Worm (Caenorhabditis elegans) whole organism, L2 larva: Measurements from ENCODE around the gene T28A11.4.

Experiments used
- C34F6.9 ChIP-seq: fragments of 150-350 bp; optimal IDR thresholded peaks from 2 replicates; lab custom pipeline; 2014; ENCODE audit warnings: missing biosample characterization, missing genetic modification characterization
- F13H6.1 ChIP-seq: sonication (generic microtip); optimal IDR thresholded peaks from 2 replicates; lab custom pipeline; 2016; ENCODE audit warnings: missing genetic modification characterization, missing compliant biosample characterization
- Y55F3AM.14 ChIP-seq: fragments of 200-800 bp; sonication (Bioruptor generic); optimal IDR thresholded peaks from 2 replicates; lab custom pipeline; 2018; ENCODE audit warnings: mild to moderate bottlenecking, missing genetic modification characterization, missing compliant biosample characterization
- alr-1 ChIP-seq: fragments of 150-350 bp; optimal IDR thresholded peaks from 2 replicates; lab custom pipeline; 2014; ENCODE audit warnings: missing biosample characterization, missing genetic modification characterization
- aly-2 ChIP-seq: fragments of 150-350 bp; optimal IDR thresholded peaks from 2 replicates; lab custom pipeline; 2014; ENCODE audit warnings: missing biosample characterization, missing genetic modification characterization
- ama-1 ChIP-seq: fragments of 150-350 bp; optimal IDR thresholded peaks from 2 replicates; lab custom pipeline; 2018; ENCODE audit warnings: inconsistent platforms
- ceh-82 ChIP-seq: fragments of 150-350 bp; optimal IDR thresholded peaks from 2 replicates; lab custom pipeline; 2014; ENCODE audit warnings: missing biosample characterization, missing genetic modification characterization
- crh-2 ChIP-seq: sonication (generic microtip); optimal IDR thresholded peaks from 2 replicates; lab custom pipeline; 2017; ENCODE audit warnings: missing biosample characterization, missing genetic modification characterization
- egl-27 ChIP-seq: sonication (generic microtip); optimal IDR thresholded peaks from 3 replicates; lab custom pipeline; 2017; ENCODE audit warnings: missing biosample characterization, missing genetic modification reagents, missing genetic modification characterization
- elt-1 ChIP-seq: fragments of 150-350 bp; optimal IDR thresholded peaks from 2 replicates; lab custom pipeline; 2014; ENCODE audit warnings: missing biosample characterization, missing genetic modification characterization
- elt-3 ChIP-seq: sonication (generic microtip); optimal IDR thresholded peaks from 2 replicates; lab custom pipeline; 2017; ENCODE audit warnings: missing biosample characterization, missing genetic modification characterization
- fos-1 ChIP-seq: fragments of 150-350 bp; optimal IDR thresholded peaks from 2 replicates; lab custom pipeline; 2014; ENCODE audit warnings: missing biosample characterization, missing genetic modification characterization
- lin-11 ChIP-seq: fragments of 150-350 bp; sonication (generic microtip); optimal IDR thresholded peaks from 2 replicates; lab custom pipeline; 2014; ENCODE audit warnings: missing biosample characterization, missing genetic modification characterization, inconsistent platforms, mixed read lengths
- lin-13 ChIP-seq: fragments of 150-350 bp; optimal IDR thresholded peaks from 2 replicates; lab custom pipeline; 2014; ENCODE audit warnings: missing biosample characterization, missing genetic modification reagents, missing genetic modification characterization
- lin-39 ChIP-seq: fragments of 150-350 bp; optimal IDR thresholded peaks from 2 replicates; lab custom pipeline; 2014; ENCODE audit warnings: missing biosample characterization, missing genetic modification reagents, missing genetic modification characterization
- lsy-2 ChIP-seq, 2 experiments: fragments of 150-350 bp in 1 of 2; sonication (generic microtip) in 1 of 2; optimal IDR thresholded peaks; 2 replicates each; lab custom pipeline; 2014 to 2017; ENCODE audit warnings: missing biosample characterization in 2 of 2, missing genetic modification characterization in 2 of 2
- mab-5 ChIP-seq: fragments of 150-350 bp; optimal IDR thresholded peaks from 2 replicates; lab custom pipeline; 2014; ENCODE audit warnings: missing biosample characterization, missing genetic modification characterization
- mbf-1 ChIP-seq: sonication (generic microtip); optimal IDR thresholded peaks from 2 replicates; lab custom pipeline; 2017; ENCODE audit warnings: missing biosample characterization, missing genetic modification characterization
- nhr-10 ChIP-seq: sonication (generic microtip); optimal IDR thresholded peaks from 2 replicates; lab custom pipeline; 2017; ENCODE audit warnings: missing biosample characterization, missing genetic modification characterization
- nhr-11 ChIP-seq: fragments of 150-350 bp; optimal IDR thresholded peaks from 2 replicates; lab custom pipeline; 2014; ENCODE audit warnings: missing biosample characterization, missing genetic modification characterization
- nhr-129 ChIP-seq: fragments of 150-350 bp; optimal IDR thresholded peaks from 2 replicates; lab custom pipeline; 2014; ENCODE audit warnings: missing biosample characterization, missing genetic modification characterization
- nhr-237 ChIP-seq: fragments of 150-350 bp; optimal IDR thresholded peaks from 2 replicates; lab custom pipeline; 2014; ENCODE audit warnings: missing biosample characterization, missing genetic modification characterization
- nhr-25 ChIP-seq: fragments of 150-350 bp; sonication (generic microtip); optimal IDR thresholded peaks from 3 replicates; lab custom pipeline; 2014; ENCODE audit warnings: missing biosample characterization, missing genetic modification characterization
- nhr-6 ChIP-seq: fragments of 150-350 bp; optimal IDR thresholded peaks from 2 replicates; lab custom pipeline; 2014; ENCODE audit warnings: missing biosample characterization, missing genetic modification characterization
- sem-4 ChIP-seq: fragments of 150-350 bp; optimal IDR thresholded peaks from 2 replicates; lab custom pipeline; 2014; ENCODE audit warnings: missing biosample characterization, missing genetic modification reagents, missing genetic modification characterization
- sma-9 ChIP-seq, 2 experiments: fragments of 150-350 bp in 1 of 2; sonication (generic microtip) in 1 of 2; optimal IDR thresholded peaks; 2 replicates each; lab custom pipeline; 2014 to 2016; ENCODE audit warnings: missing genetic modification characterization in 2 of 2, mild to moderate bottlenecking in 1 of 2, missing biosample characterization in 1 of 2, missing compliant biosample characterization in 1 of 2, missing genetic modification reagents in 1 of 2, moderate library complexity in 1 of 2
- snpc-4 ChIP-seq: fragments of 150-350 bp; optimal IDR thresholded peaks from 2 replicates; lab custom pipeline; 2014; ENCODE audit warnings: missing biosample characterization, missing genetic modification characterization
- unc-55 ChIP-seq: fragments of 150-350 bp; sonication (generic microtip); optimal IDR thresholded peaks from 3 replicates; lab custom pipeline; 2014; ENCODE audit warnings: missing biosample characterization, missing genetic modification reagents, missing genetic modification characterization
- zag-1 ChIP-seq: fragments of 150-350 bp; optimal IDR thresholded peaks from 2 replicates; lab custom pipeline; 2014; ENCODE audit warnings: missing biosample characterization, missing genetic modification characterization
- ztf-11 ChIP-seq: sonication (generic microtip); optimal IDR thresholded peaks from 2 replicates; lab custom pipeline; 2017; ENCODE audit warnings: missing biosample characterization, missing genetic modification characterization

T28A11.4 gene

DNA sequence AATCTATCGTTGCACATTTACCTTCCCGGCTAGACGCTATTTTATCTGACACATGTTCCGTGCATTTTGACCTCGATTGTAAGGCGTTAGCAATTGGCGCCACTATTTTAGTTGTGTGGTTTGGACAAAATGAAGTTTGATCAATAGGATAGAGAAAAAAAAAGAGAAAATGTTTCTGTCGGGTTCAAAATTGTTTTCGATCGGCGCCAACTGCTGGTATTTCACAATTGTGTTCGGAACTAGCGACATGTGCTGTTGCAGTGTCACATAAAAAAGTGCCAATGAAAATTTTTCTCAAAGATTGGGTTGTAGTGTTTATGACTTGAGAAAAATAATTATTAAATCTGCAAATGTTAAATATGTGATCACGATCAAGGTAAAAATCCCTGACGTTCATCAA is 5.3 kb downstream of the T28A11.4 start:
- TF ChIP-seq elt-3 (tag; lab: Kevin White, UChicago): no peak
- TF ChIP-seq sma-9 (GFP tag; optimal IDR thresholded peaks at IDR 0.05; lab: Kevin White, UChicago): peak; percentile 78
- TF ChIP-seq sma-9 (tag; optimal IDR thresholded peaks at IDR 0.05; lab: Kevin White, UChicago): no peak
- peak in 1 of 2 experiments; percentile 27 for TF ChIP-seq lsy-2 (tag; optimal IDR thresholded peaks at IDR 0.05; lab: Kevin White, UChicago)
- TF ChIP-seq C34F6.9 (tag; lab: Kevin White, UChicago): no peak
- no peak for TF ChIP-seq ceh-82 (tag; lab: Kevin White, UChicago)
- TF ChIP-seq elt-1 (tag; lab: Kevin White, UChicago): no peak
- peak; percentile 65 for TF ChIP-seq F13H6.1
- TF ChIP-seq lin-39 (tag; lab: Kevin White, UChicago): no peak
- TF ChIP-seq aly-2 (tag; lab: Kevin White, UChicago): no peak
- TF ChIP-seq, all 48 proteins: peak for 3

DNA sequence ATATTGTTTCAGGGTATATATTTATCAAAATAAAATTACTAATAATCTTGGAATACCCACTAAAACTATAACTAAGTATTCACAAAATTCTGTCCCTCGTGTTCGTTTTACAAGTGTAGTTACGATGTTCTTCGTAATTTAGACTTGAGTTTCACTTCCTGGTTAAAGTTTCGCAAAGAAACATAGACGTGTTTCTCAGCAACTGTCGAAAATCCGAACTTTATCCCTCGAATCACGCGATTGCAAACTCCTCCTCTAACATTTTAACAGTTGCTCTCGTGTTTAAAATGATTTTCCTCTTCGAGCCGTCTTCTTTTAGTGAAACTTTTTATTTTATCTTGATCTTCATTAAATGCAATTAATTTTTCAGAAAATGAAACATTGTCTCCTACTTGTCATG is 6.2 kb downstream of the T28A11.4 start, which contains the start of gene T28A11.2:
T28A11.2 (plus strand) TSS at position 371 of the 400 bp plus-strand sequence.
- TF ChIP-seq egl-27 (tag; lab: Kevin White, UChicago) (no peak), crh-2 (tag; lab: Kevin White, UChicago) (no peak), fos-1 (no peak), F13H6.1 (peak; percentile 50), alr-1 (no peak), sem-4 (tag; lab: Kevin White, UChicago) (peak; percentile 8), zag-1 (tag; lab: Kevin White, UChicago) (no peak), ama-1 (lab: Kevin White, UChicago) (no peak), elt-3 (tag; lab: Kevin White, UChicago) (no peak), lin-11 (no peak), nhr-25 (tag; lab: Kevin White, UChicago) (no peak), mab-5 (tag; lab: Kevin White, UChicago) (no peak), ztf-11 (tag; lab: Kevin White, UChicago) (no peak), lin-13 (GFP tag; lab: Kevin White, UChicago) (no peak), sma-9 (GFP tag; optimal IDR thresholded peaks at IDR 0.05; lab: Kevin White, UChicago) (peak; percentile 71), sma-9 (tag; optimal IDR thresholded peaks at IDR 0.05; lab: Kevin White, UChicago) (no peak), nhr-237 (no peak), mbf-1 (no peak)

DNA sequence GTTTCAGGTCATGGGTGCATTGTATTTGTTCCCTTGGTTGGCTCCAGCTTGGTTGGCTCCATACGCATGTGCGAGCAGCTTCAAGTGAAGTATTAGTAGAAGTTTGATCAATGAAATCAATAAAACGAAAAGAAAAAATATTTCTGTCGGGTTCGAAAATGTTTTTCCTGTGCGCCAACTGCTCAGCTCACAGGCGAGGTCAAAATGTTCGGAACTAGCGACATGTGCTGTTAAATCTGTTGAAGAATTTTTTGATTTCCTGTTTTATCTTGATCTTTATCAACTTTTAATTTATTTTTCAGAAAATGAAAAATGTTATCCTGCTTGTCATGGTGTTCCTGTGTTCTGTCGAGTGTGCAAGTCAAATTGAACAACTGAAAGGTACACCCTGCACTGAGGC is 7.7 kb downstream of the T28A11.4 start, which contains the start of gene T28A11.25:
T28A11.25 (plus strand) TSS at position 301 of the 400 bp plus-strand sequence.
- TF ChIP-seq F13H6.1 (no peak), sma-9 (GFP tag; optimal IDR thresholded peaks at IDR 0.05; lab: Kevin White, UChicago) (peak; percentile 64), sma-9 (tag; optimal IDR thresholded peaks at IDR 0.05; lab: Kevin White, UChicago) (no peak)

DNA sequence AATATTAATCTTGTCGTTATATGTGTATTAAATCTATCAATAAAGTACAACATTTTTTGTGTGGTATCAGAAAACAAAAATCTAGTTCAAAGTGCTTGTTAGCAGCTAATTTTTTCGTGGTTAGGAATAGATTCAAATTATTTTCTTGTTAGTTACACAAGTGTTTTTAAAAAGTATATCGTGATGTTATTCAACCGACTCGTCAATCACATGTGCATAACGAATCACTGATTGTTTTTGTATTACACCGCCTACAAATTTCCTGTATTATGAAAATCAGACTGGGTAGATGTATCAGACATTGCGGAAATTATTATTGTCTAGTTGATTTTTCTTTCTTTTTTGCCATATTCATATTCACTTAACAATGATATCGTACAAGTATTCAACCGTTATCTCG is 9.1 kb downstream of the T28A11.4 start, which contains the start of gene str-64:
str-64 (plus strand) TSS at position 301 of the 400 bp plus-strand sequence.
- TF ChIP-seq unc-55 (GFP tag; lab: Kevin White, UChicago) (no peak), snpc-4 (no peak), nhr-25 (tag; lab: Kevin White, UChicago) (no peak), nhr-6 (tag; lab: Kevin White, UChicago) (no peak), mab-5 (tag; lab: Kevin White, UChicago) (no peak), fos-1 (no peak), F13H6.1 (no peak), nhr-129 (tag; lab: Kevin White, UChicago) (no peak), nhr-10 (tag; lab: Kevin White, UChicago) (no peak), zag-1 (tag; lab: Kevin White, UChicago) (no peak), Y55F3AM.14 (no peak), lsy-2 (tag; optimal IDR thresholded peaks at IDR 0.05; lab: Kevin White, UChicago) (no peak)

DNA sequence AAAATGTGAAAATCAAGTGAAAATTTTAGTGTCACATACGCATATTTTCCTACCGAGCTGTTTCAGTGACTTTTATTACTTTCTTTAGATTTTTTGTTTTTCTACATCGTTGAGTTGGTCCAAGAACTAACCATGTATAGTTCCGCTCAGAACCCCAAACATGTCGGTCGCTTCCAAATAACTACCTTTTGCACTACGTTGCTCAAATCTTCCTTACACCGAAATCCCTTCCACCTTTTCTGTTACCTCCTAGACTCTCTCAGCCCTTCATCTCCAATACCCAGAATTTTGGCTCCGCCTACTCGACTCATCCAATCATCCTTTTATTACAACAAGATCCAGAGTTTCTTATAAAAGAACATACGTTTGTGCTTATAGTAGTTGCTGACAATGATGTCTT is 10.8 kb downstream of the T28A11.4 start, which contains the start of gene F35F10.5:
F35F10.5 (plus strand) TSS at position 301 of the 400 bp plus-strand sequence.
- TF ChIP-seq nhr-6 (tag; lab: Kevin White, UChicago) (no peak), lin-39 (tag; lab: Kevin White, UChicago) (no peak), sem-4 (tag; lab: Kevin White, UChicago) (no peak)

DNA sequence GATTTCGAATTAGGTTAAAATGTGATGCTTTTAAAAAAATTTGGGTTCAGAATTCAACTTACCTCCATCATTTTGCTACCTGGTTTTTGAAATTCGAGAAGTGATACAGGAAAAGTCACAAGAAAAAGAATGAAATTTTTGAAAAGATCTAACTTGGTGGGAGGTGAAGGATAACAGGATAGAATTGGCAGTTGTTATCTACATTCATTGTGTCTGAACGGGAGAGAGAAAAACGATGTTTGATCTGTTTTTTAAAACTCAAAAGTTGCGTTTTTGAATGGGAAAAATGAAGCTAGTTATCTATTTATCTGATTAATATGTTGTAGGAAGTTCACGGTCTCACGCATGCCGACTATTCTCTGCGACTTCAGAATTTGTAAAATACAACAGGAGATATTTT is 13.5 kb downstream of the T28A11.4 start, which contains the start of gene F35F10.7:
F35F10.7 (minus strand) TSS at position 101 of the 400 bp plus-strand sequence.
- TF ChIP-seq elt-3 (tag; lab: Kevin White, UChicago) (no peak), nhr-6 (tag; lab: Kevin White, UChicago) (no peak), nhr-11 (tag; lab: Kevin White, UChicago) (no peak), nhr-237 (no peak), unc-55 (GFP tag; lab: Kevin White, UChicago) (no peak)
